Fruit fly (Drosophila melanogaster) whole organism, wandering third instar larva: ENCODE measurements around the gene CG17746.

Experiments
- CG9705 ChIP-seq: fragments of 200-800 bp; sonication (Bioruptor generic); optimal IDR thresholded peaks from 2 replicates; lab custom pipeline; 2018; ENCODE audit warnings: missing biosample characterization, mild to moderate bottlenecking, missing genetic modification characterization
- Dfd ChIP-seq: fragments of >200 bp; optimal IDR thresholded peaks from 2 replicates; lab custom pipeline; 2017; ENCODE audit warnings: missing biosample characterization, missing genetic modification characterization
- Hr78 ChIP-seq: fragments of >200 bp; optimal IDR thresholded peaks from 2 replicates; lab custom pipeline; 2017; ENCODE audit warnings: missing biosample characterization, missing genetic modification characterization
- br ChIP-seq: fragments of 200-800 bp; sonication (Bioruptor generic); optimal IDR thresholded peaks from 2 replicates; lab custom pipeline; 2016; ENCODE audit warnings: missing biosample characterization, missing genetic modification characterization
- dl ChIP-seq, 2 experiments: fragments of 175-275, 200-275 bp in 1 of 2; fragments of 200-275 bp in 1 of 2; sonication (Bioruptor generic); optimal IDR thresholded peaks; lab custom pipeline; 2018; ENCODE audit warnings: mild to moderate bottlenecking in 2 of 2, missing biosample characterization in 2 of 2, missing genetic modification characterization in 2 of 2, moderate library complexity in 2 of 2; ENCODE audit not compliant: partially characterized antibody in 2 of 2, insufficient read depth in 1 of 2
- fru ChIP-seq: fragments of 200-800 bp; sonication (Bioruptor generic); optimal IDR thresholded peaks from 3 replicates; lab custom pipeline; 2016; ENCODE audit warnings: missing biosample characterization, mild to moderate bottlenecking, missing genetic modification characterization
- h ChIP-seq: fragments of 200-800 bp; sonication (Bioruptor generic); optimal IDR thresholded peaks from 3 replicates; lab custom pipeline; 2016; ENCODE audit warnings: missing biosample characterization, mild to moderate bottlenecking, missing genetic modification characterization
- lola ChIP-seq: fragments of >200 bp; optimal IDR thresholded peaks from 2 replicates; lab custom pipeline; 2017; ENCODE audit warnings: missing biosample characterization, missing genetic modification characterization
- sv ChIP-seq: fragments of 200-800 bp; sonication (Bioruptor generic); optimal IDR thresholded peaks from 3 replicates; lab custom pipeline; 2016; ENCODE audit warnings: missing biosample characterization, missing genetic modification characterization
- usp ChIP-seq: fragments of >200 bp; optimal IDR thresholded peaks from 2 replicates; lab custom pipeline; 2017; ENCODE audit warnings: missing biosample characterization, missing genetic modification characterization

DNA sequence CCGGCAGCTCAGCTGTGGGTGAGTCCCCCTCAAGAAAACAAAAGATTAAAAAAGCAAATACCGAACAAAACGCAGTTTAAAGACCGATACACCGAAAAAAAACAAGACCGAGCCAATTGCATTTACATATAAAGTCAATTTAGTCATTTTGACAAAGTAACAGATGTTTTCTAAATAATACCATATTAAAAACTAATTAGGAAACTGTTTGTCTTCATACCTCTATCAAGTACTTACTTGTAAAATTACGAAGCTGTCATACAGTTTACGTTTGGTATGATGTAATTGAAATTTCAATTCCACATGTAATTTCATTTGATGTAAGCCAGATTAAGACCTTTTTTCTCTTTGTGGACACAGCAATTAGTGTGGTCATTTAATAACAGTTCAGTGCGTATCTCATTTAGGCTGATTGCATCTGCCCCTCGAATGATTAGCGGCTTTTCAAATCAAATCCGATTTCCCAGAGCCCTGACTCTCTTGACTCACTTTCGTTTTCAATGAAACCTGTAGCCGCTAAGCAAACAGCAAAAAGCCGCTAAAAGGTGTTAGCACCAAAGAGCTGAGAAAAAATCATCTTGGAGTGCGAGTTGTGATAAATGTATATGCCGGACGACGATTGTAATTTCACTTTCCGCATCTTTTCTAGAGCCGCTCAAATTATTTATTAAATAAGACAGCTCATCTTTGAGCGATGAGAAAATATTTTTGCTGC is 35.2 kb upstream of the CG17746 start:
- TF ChIP-seq h (no peak), sv (no peak), Hr78 (no peak), usp (GFP tag; lab: Kevin White, UChicago) (no peak), Dfd (GFP tag; lab: Kevin White, UChicago) (no peak), br (GFP tag; lab: Kevin White, UChicago) (no peak), fru (no peak), lola (GFP tag; lab: Kevin White, UChicago) (no peak), dl (GFP tag; optimal IDR thresholded peaks at IDR 0.05; lab: Kevin White, UChicago; ENCODE audit: insufficient read depth in 1 of 2, partially characterized antibody in 2 of 2) (no peak), CG9705 (GFP tag; lab: Kevin White, UChicago) (no peak)
